Worm (Caenorhabditis elegans) whole organism, L1 larva: ENCODE data around the gene cdc-48.1.

Experiments
- C04F5.9 ChIP-seq: sonication (generic microtip); optimal IDR thresholded peaks from 2 replicates; lab custom pipeline; 2016; ENCODE audit warnings: missing genetic modification characterization, missing compliant biosample characterization
- C16A3.4 ChIP-seq: fragments of 150-350 bp; optimal IDR thresholded peaks from 2 replicates; lab custom pipeline; 2014; ENCODE audit warnings: missing biosample characterization, missing genetic modification characterization
- C34B4.2 ChIP-seq: sonication (generic microtip); optimal IDR thresholded peaks from 2 replicates; lab custom pipeline; 2017; ENCODE audit warnings: mild to moderate bottlenecking, missing genetic modification characterization, missing compliant biosample characterization
- aha-1 ChIP-seq: fragments of 150-350 bp; optimal IDR thresholded peaks from 2 replicates; lab custom pipeline; 2014; ENCODE audit warnings: missing biosample characterization, missing genetic modification characterization
- ceh-82 ChIP-seq, 3 experiments: fragments of 150-350 bp in 1 of 3; sonication (generic microtip) in 2 of 3; optimal IDR thresholded peaks; 2 replicates each; lab custom pipeline; 2014 to 2017; ENCODE audit warnings: missing biosample characterization in 3 of 3, missing genetic modification characterization in 3 of 3
- ceh-88 ChIP-seq: fragments of 200-800 bp; sonication (Bioruptor generic); IDR thresholded peaks from 2 replicates; pipeline ENCODE4 v1.3.6; 2022; ENCODE audit warnings: missing genetic modification characterization, missing compliant biosample characterization
- ceh-90 ChIP-seq: sonication (generic microtip); optimal IDR thresholded peaks from 2 replicates; lab custom pipeline; 2016; ENCODE audit warnings: missing genetic modification characterization, missing compliant biosample characterization
- ces-1 ChIP-seq: fragments of 150-350 bp; optimal IDR thresholded peaks from 2 replicates; lab custom pipeline; 2014; ENCODE audit warnings: missing biosample characterization, missing genetic modification reagents, missing genetic modification characterization
- dpl-1 ChIP-seq, 3 experiments: fragments of 150-350 bp in 2 of 3; sonication (generic microtip) in 1 of 3; optimal IDR thresholded peaks; 2 replicates each; lab custom pipeline; 2014 to 2017; ENCODE audit warnings: missing biosample characterization in 3 of 3, missing genetic modification characterization in 3 of 3, missing genetic modification reagents in 3 of 3
- efl-1 ChIP-seq, 4 experiments: fragments of 150-350 bp; optimal IDR thresholded peaks in 3 of 4; peaks in 1 of 4; 1 replicate in 1 of 4; 2 replicates in 3 of 4; lab custom pipeline; 2014; ENCODE audit warnings: missing biosample characterization in 2 of 4, missing genetic modification characterization in 2 of 4, missing genetic modification reagents in 2 of 4
- efl-3 ChIP-seq: fragments of 200-800 bp; sonication (Bioruptor generic); optimal IDR thresholded peaks from 2 replicates; lab custom pipeline; 2018; ENCODE audit warnings: mild to moderate bottlenecking, missing genetic modification characterization, missing compliant biosample characterization
- egl-27 ChIP-seq, 2 experiments: fragments of 150-350 bp in 1 of 2; sonication (generic microtip); optimal IDR thresholded peaks; 3 replicates each; lab custom pipeline; 2017 to 2018; ENCODE audit warnings: missing biosample characterization in 2 of 2, missing genetic modification characterization in 2 of 2, missing genetic modification reagents in 2 of 2
- elt-3 ChIP-seq, 6 experiments: fragments of 150-350 bp in 1 of 6; sonication (generic microtip); optimal IDR thresholded peaks; 2 replicates each; lab custom pipeline; 2017 to 2018; ENCODE audit warnings: missing biosample characterization in 6 of 6, missing genetic modification characterization in 6 of 6, inconsistent platforms in 1 of 6
- fkh-4 ChIP-seq: sonication (generic microtip); optimal IDR thresholded peaks from 2 replicates; lab custom pipeline; 2016; ENCODE audit warnings: missing compliant biosample characterization, missing genetic modification characterization, borderline replicate concordance
- fos-1 ChIP-seq: fragments of 150-350 bp; optimal IDR thresholded peaks from 2 replicates; lab custom pipeline; 2014; ENCODE audit warnings: missing biosample characterization, missing genetic modification characterization
- hlh-17 ChIP-seq: fragments of 200-800 bp; sonication (Bioruptor generic); optimal IDR thresholded peaks from 2 replicates; lab custom pipeline; 2018; ENCODE audit warnings: missing genetic modification characterization, mild to moderate bottlenecking, missing compliant biosample characterization, moderate library complexity, borderline replicate concordance
- hlh-4 ChIP-seq: sonication (generic microtip); optimal IDR thresholded peaks from 2 replicates; lab custom pipeline; 2016; ENCODE audit warnings: mild to moderate bottlenecking, missing genetic modification characterization, missing compliant biosample characterization
- hpl-2 ChIP-seq: fragments of 150-350 bp; optimal IDR thresholded peaks from 2 replicates; lab custom pipeline; 2014; ENCODE audit warnings: missing biosample characterization, missing genetic modification reagents, missing genetic modification characterization
- irx-1 ChIP-seq: sonication (generic microtip); optimal IDR thresholded peaks from 2 replicates; lab custom pipeline; 2016; ENCODE audit warnings: missing genetic modification characterization, missing compliant biosample characterization
- lin-14 ChIP-seq: fragments of 200-800 bp; sonication (Bioruptor generic); optimal IDR thresholded peaks from 2 replicates; lab custom pipeline; 2018; ENCODE audit warnings: mild to moderate bottlenecking, missing genetic modification characterization, moderate library complexity, missing compliant biosample characterization
- lin-35 ChIP-seq, 2 experiments: fragments of 150-350 bp; optimal IDR thresholded peaks; 2 replicates each; lab custom pipeline; 2014; ENCODE audit warnings: missing biosample characterization in 2 of 2, missing genetic modification characterization in 2 of 2, missing genetic modification reagents in 2 of 2
- lsy-2 ChIP-seq, 2 experiments: fragments of 150-350 bp; optimal IDR thresholded peaks; 2 replicates each; lab custom pipeline; 2014; ENCODE audit warnings: missing biosample characterization in 2 of 2, missing genetic modification characterization in 2 of 2
- mab-9 ChIP-seq: fragments of 200-800 bp; sonication (Bioruptor generic); IDR thresholded peaks from 2 replicates; pipeline ENCODE4 v1.3.6; 2022; ENCODE audit warnings: missing genetic modification reagents, missing genetic modification characterization, missing compliant biosample characterization
- mdl-1 ChIP-seq, 2 experiments: fragments of 150-350 bp; optimal IDR thresholded peaks; 2 replicates each; lab custom pipeline; 2014 to 2017; ENCODE audit warnings: missing biosample characterization in 2 of 2, missing genetic modification characterization in 2 of 2, inconsistent platforms in 1 of 2
- mep-1 ChIP-seq: fragments of 150-350 bp; optimal IDR thresholded peaks from 2 replicates; lab custom pipeline; 2014; ENCODE audit warnings: missing biosample characterization, missing genetic modification characterization
- nhr-11 ChIP-seq: fragments of 150-350 bp; optimal IDR thresholded peaks from 2 replicates; lab custom pipeline; 2014; ENCODE audit warnings: missing biosample characterization, missing genetic modification characterization
- nhr-20 ChIP-seq: sonication (generic microtip); optimal IDR thresholded peaks from 2 replicates; lab custom pipeline; 2016; ENCODE audit warnings: mild to moderate bottlenecking, missing genetic modification characterization, missing compliant biosample characterization
- nhr-28 ChIP-seq: fragments of 150-350 bp; optimal IDR thresholded peaks from 2 replicates; lab custom pipeline; 2014; ENCODE audit warnings: missing biosample characterization, missing genetic modification characterization
- nhr-47 ChIP-seq: sonication (generic microtip); optimal IDR thresholded peaks from 2 replicates; lab custom pipeline; 2016; ENCODE audit warnings: mild to moderate bottlenecking, missing genetic modification characterization, moderate library complexity, missing compliant biosample characterization
- nhr-71 ChIP-seq: sonication (generic microtip); optimal IDR thresholded peaks from 2 replicates; lab custom pipeline; 2016; ENCODE audit warnings: mild to moderate bottlenecking, missing genetic modification characterization, moderate library complexity, missing compliant biosample characterization
- nhr-77 ChIP-seq: fragments of 150-350 bp; optimal IDR thresholded peaks from 2 replicates; lab custom pipeline; 2014; ENCODE audit warnings: missing biosample characterization, missing genetic modification characterization
- nhr-84 ChIP-seq: sonication (generic microtip); optimal IDR thresholded peaks from 2 replicates; lab custom pipeline; 2017; ENCODE audit warnings: missing biosample characterization, missing genetic modification characterization
- nhr-85 ChIP-seq: sonication (generic microtip); peaks from one replicate; lab custom pipeline; 2016; ENCODE audit warnings: missing genetic modification characterization, inconsistent platforms, missing compliant biosample characterization
- pag-3 ChIP-seq: sonication (generic microtip); optimal IDR thresholded peaks from 2 replicates; lab custom pipeline; 2017; ENCODE audit warnings: missing genetic modification characterization, mild to moderate bottlenecking, missing compliant biosample characterization, antibody characterized with exemption, borderline replicate concordance; ENCODE audit not compliant: insufficient read depth
- pax-3 ChIP-seq: fragments of 200-800 bp; sonication (Bioruptor generic); optimal IDR thresholded peaks from 2 replicates; lab custom pipeline; 2018; ENCODE audit warnings: mild to moderate bottlenecking, missing genetic modification characterization, moderate library complexity, missing compliant biosample characterization
- rnt-1 ChIP-seq: sonication (generic microtip); optimal IDR thresholded peaks from 2 replicates; lab custom pipeline; 2016; ENCODE audit warnings: mild to moderate bottlenecking, missing genetic modification characterization, moderate library complexity, missing compliant biosample characterization
- sox-4 ChIP-seq: sonication (generic microtip); optimal IDR thresholded peaks from 2 replicates; lab custom pipeline; 2016; ENCODE audit warnings: missing genetic modification characterization, missing compliant biosample characterization
- sptf-1 ChIP-seq: fragments of 150-350 bp; optimal IDR thresholded peaks from 2 replicates; lab custom pipeline; 2014; ENCODE audit warnings: missing biosample characterization, missing genetic modification characterization
- tlp-1 ChIP-seq: fragments of 150-350 bp; optimal IDR thresholded peaks from 2 replicates; lab custom pipeline; 2014; ENCODE audit warnings: missing biosample characterization, missing genetic modification characterization
- vab-15 ChIP-seq: sonication (generic microtip); optimal IDR thresholded peaks from 2 replicates; lab custom pipeline; 2017; ENCODE audit warnings: missing genotype, mild to moderate bottlenecking, missing genetic modification characterization, missing compliant biosample characterization
- xbp-1 ChIP-seq: sonication (generic microtip); optimal IDR thresholded peaks from 2 replicates; lab custom pipeline; 2016; ENCODE audit warnings: missing genetic modification characterization, missing compliant biosample characterization
- zip-4 ChIP-seq: fragments of 200-800 bp; sonication (Bioruptor generic); optimal IDR thresholded peaks from 2 replicates; lab custom pipeline; 2018; ENCODE audit warnings: mild to moderate bottlenecking, missing genetic modification characterization, moderate library complexity, missing compliant biosample characterization
- ztf-11 ChIP-seq, 2 experiments: sonication (generic microtip); optimal IDR thresholded peaks; 2 replicates each; lab custom pipeline; 2016 to 2017; ENCODE audit warnings: missing genetic modification characterization in 2 of 2, missing biosample characterization in 1 of 2, missing compliant biosample characterization in 1 of 2
- ztf-4 ChIP-seq: fragments of 150-350 bp; optimal IDR thresholded peaks from 2 replicates; lab custom pipeline; 2014; ENCODE audit warnings: missing biosample characterization, missing genetic modification characterization

Gene cdc-48.1

ce11 chrII:10541923-10542486 lies 21.2 kb downstream of the cdc-48.1 start, which contains the start of gene pro-1 (continued):
- TF ChIP-seq nhr-77 (tag; lab: Kevin White, UChicago) (peak; percentile 13), efl-3 (GFP tag; lab: Kevin White, UChicago) (no peak), ztf-4 (tag; lab: Kevin White, UChicago) (peak; percentile 92), C16A3.4 (tag; lab: Kevin White, UChicago) (peak; percentile 75), ceh-90 (tag; lab: Kevin White, UChicago) (no peak), nhr-71 (peak; percentile 89), C34B4.2 (tag; lab: Kevin White, UChicago) (no peak), efl-1 (optimal IDR thresholded peaks at IDR 0.05; lab: Kevin White, UChicago) (peak; percentile 64 to 76), efl-1 (GFP tag; optimal IDR thresholded peaks at IDR 0.05 in 1 of 2; lab: Kevin White, UChicago) (peak; percentile 70 to 98), vab-15 (tag; lab: Kevin White, UChicago) (no peak), pax-3 (tag; lab: Kevin White, UChicago) (peak; percentile 52), elt-3 (tag; optimal IDR thresholded peaks at IDR 0.05; lab: Kevin White, UChicago) (peak in 2 of 6 experiments; percentile 42 to 77), xbp-1 (tag; lab: Kevin White, UChicago) (peak; percentile 52), ztf-11 (tag; optimal IDR thresholded peaks at IDR 0.05; lab: Kevin White, UChicago) (peak in 1 of 2 experiments; percentile 62)
- TF ChIP-seq, all 84 proteins: peak for 51

DNA sequence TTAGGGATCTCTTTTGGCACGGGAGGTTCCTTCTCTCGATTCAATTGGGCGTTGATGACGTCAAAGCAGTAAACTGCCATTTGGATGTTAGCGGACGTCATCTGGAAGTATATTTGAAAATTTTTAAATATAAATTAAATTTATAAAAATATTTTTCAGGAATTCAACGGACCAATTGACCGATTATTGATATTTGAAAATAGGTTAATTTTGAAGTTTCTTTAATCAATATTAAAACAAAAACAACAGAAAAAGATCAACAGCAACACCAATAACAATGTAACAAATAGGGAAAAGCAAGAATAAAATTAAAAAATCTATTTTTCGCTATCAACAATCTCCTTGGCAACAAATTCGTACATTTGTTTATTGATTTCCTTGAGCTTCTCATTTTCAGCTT lies 24.0 kb downstream of the cdc-48.1 start, which contains the start of gene R166.3:
R166.3 (minus strand) TSS at position 101 of the 400 bp plus-strand sequence.
- no peak for TF ChIP-seq efl-1 (optimal IDR thresholded peaks at IDR 0.05; lab: Kevin White, UChicago)
- peak in 1 of 2 experiments; percentile 53 for TF ChIP-seq efl-1 (GFP tag; optimal IDR thresholded peaks at IDR 0.05 in 1 of 2; lab: Kevin White, UChicago)
- no peak for TF ChIP-seq ceh-88 (GFP tag; lab: Robert Waterston, UW)
- no peak for TF ChIP-seq nhr-84 (tag; lab: Kevin White, UChicago)
- no peak for TF ChIP-seq hlh-4

- TF ChIP-seq lsy-2 (tag; optimal IDR thresholded peaks at IDR 0.05; lab: Kevin White, UChicago) (peak; percentile 69 to 80), nhr-85 (peak; percentile 93), irx-1 (tag; lab: Kevin White, UChicago) (peak; percentile 94), nhr-28 (tag; lab: Kevin White, UChicago) (no peak), egl-27 (tag; optimal IDR thresholded peaks at IDR 0.05; lab: Kevin White, UChicago) (no peak), lin-35 (GFP tag; optimal IDR thresholded peaks at IDR 0.05; lab: Kevin White, UChicago) (peak; percentile 51 to 62), ces-1 (GFP tag; lab: Kevin White, UChicago) (no peak), mep-1 (tag; lab: Kevin White, UChicago) (peak; percentile 48), zip-4 (GFP tag; lab: Kevin White, UChicago) (peak; percentile 40), ceh-82 (tag; optimal IDR thresholded peaks at IDR 0.05; lab: Kevin White, UChicago) (peak in 2 of 3 experiments; percentile 35 to 49), dpl-1 (GFP tag; optimal IDR thresholded peaks at IDR 0.05; lab: Kevin White, UChicago) (peak; percentile 42 to 73 (median 52)), mdl-1 (tag; optimal IDR thresholded peaks at IDR 0.05; lab: Kevin White, UChicago) (no peak), hlh-17 (GFP tag; lab: Kevin White, UChicago) (no peak), C04F5.9 (tag; lab: Kevin White, UChicago) (peak; percentile 88), lin-14 (GFP tag; lab: Kevin White, UChicago) (peak; percentile 71), fkh-4 (tag; lab: Kevin White, UChicago) (peak; percentile 97), mab-9 (GFP tag; lab: Robert Waterston, UW) (peak; percentile 77; the same call in 1 of the 2 replicates), ceh-88 (GFP tag; lab: Robert Waterston, UW) (no peak), nhr-71 (peak; percentile 87), C34B4.2 (tag; lab: Kevin White, UChicago) (no peak), hpl-2 (GFP tag; lab: Kevin White, UChicago) (no peak), aha-1 (tag; lab: Kevin White, UChicago) (no peak), xbp-1 (tag; lab: Kevin White, UChicago) (peak; percentile 81), nhr-77 (tag; lab: Kevin White, UChicago) (peak; percentile 10), nhr-11 (tag; lab: Kevin White, UChicago) (peak; percentile 55), ztf-11 (tag; optimal IDR thresholded peaks at IDR 0.05; lab: Kevin White, UChicago) (peak in 1 of 2 experiments; percentile 94), rnt-1 (tag; lab: Kevin White, UChicago) (peak; percentile 97), nhr-20 (tag; lab: Kevin White, UChicago) (peak; percentile 78), efl-3 (GFP tag; lab: Kevin White, UChicago) (peak; percentile 56), sox-4 (tag; lab: Kevin White, UChicago) (peak; percentile 82), fos-1 (peak; percentile 37), pag-3 (no peak), nhr-47 (tag; lab: Kevin White, UChicago) (peak; percentile 88), elt-3 (tag; optimal IDR thresholded peaks at IDR 0.05; lab: Kevin White, UChicago) (no peak), sptf-1 (tag; lab: Kevin White, UChicago) (no peak), tlp-1 (tag; lab: Kevin White, UChicago) (no peak)
These were observed 25.2 kb downstream of the cdc-48.1 start for ce11 chrII:10537988-10538387.
